Worm (Caenorhabditis elegans) whole organism, early embryonic: ENCODE measurements around the gene dod-21.

Experiments used
- B0310.2 ChIP-seq: sonication (generic microtip); optimal IDR thresholded peaks from 2 replicates; lab custom pipeline; 2016; ENCODE audit warnings: mild to moderate bottlenecking, missing genetic modification characterization, missing compliant biosample characterization
- F13C5.2 ChIP-seq: sonication (generic microtip); optimal IDR thresholded peaks from 2 replicates; lab custom pipeline; 2017; ENCODE audit warnings: mild to moderate bottlenecking, missing genetic modification characterization, inconsistent platforms, missing compliant biosample characterization
- aly-1 ChIP-seq: sonication (generic microtip); optimal IDR thresholded peaks from 2 replicates; lab custom pipeline; 2016; ENCODE audit warnings: missing genetic modification characterization, missing compliant biosample characterization
- ama-1 ChIP-seq: fragments of 150-350 bp; optimal IDR thresholded peaks from 2 replicates; lab custom pipeline; 2014
- ceh-13 ChIP-seq: fragments of 200-800 bp; sonication (Bioruptor generic); optimal IDR thresholded peaks from 2 replicates; lab custom pipeline; 2018; ENCODE audit warnings: mild to moderate bottlenecking, missing genetic modification characterization, missing compliant biosample characterization
- ceh-36 ChIP-seq: sonication (generic microtip); optimal IDR thresholded peaks from 2 replicates; lab custom pipeline; 2016; ENCODE audit warnings: missing genetic modification characterization, inconsistent platforms, missing compliant biosample characterization
- ets-7 ChIP-seq: sonication (generic microtip); optimal IDR thresholded peaks from 2 replicates; lab custom pipeline; 2016; ENCODE audit warnings: missing genotype, missing genetic modification characterization, missing compliant biosample characterization
- flt-1 ChIP-seq: fragments of 200-800 bp; sonication (Bioruptor generic); IDR thresholded peaks from 2 replicates; pipeline ENCODE4 v1.3.6; 2022; ENCODE audit warnings: missing genetic modification characterization, missing compliant biosample characterization
- hmbx-1 ChIP-seq: sonication (generic microtip); optimal IDR thresholded peaks from 2 replicates; lab custom pipeline; 2016; ENCODE audit warnings: mild to moderate bottlenecking, missing genetic modification characterization, missing compliant biosample characterization
- hmg-4 ChIP-seq: fragments of 200-800 bp; sonication (Bioruptor generic); optimal IDR thresholded peaks from 2 replicates; lab custom pipeline; 2018; ENCODE audit warnings: mild to moderate bottlenecking, missing genetic modification characterization, missing compliant biosample characterization
- hnd-1 ChIP-seq: sonication (generic microtip); optimal IDR thresholded peaks from 2 replicates; lab custom pipeline; 2016; ENCODE audit warnings: missing genetic modification characterization, missing compliant biosample characterization
- pes-1 ChIP-seq: fragments of 200-800 bp; sonication (Bioruptor generic); IDR thresholded peaks from 2 replicates; pipeline ENCODE4 v1.3.6; 2022; ENCODE audit warnings: missing genetic modification reagents, missing genetic modification characterization, missing compliant biosample characterization
- scrt-1 ChIP-seq: fragments of 200-800 bp; sonication (Bioruptor generic); IDR thresholded peaks from 2 replicates; pipeline ENCODE4 v1.3.6; 2022; ENCODE audit warnings: missing genetic modification characterization, missing compliant biosample characterization
- sea-1 ChIP-seq: fragments of 200-800 bp; sonication (Bioruptor generic); conservative IDR thresholded peaks from 2 replicates; pipeline ENCODE4 v1.3.6; 2022; ENCODE audit warnings: missing genetic modification characterization, missing compliant biosample characterization
- tbx-11 ChIP-seq: fragments of 200-800 bp; sonication (Bioruptor generic); IDR thresholded peaks from 2 replicates; pipeline ENCODE4 v1.3.6; 2022; ENCODE audit warnings: missing genetic modification characterization, missing compliant biosample characterization
- tbx-37 ChIP-seq: fragments of 200-800 bp; sonication (Bioruptor generic); conservative IDR thresholded peaks from 2 replicates; pipeline ENCODE4 v1.3.6; 2022; ENCODE audit warnings: missing genetic modification reagents, missing genetic modification characterization, missing compliant biosample characterization
- tra-4 ChIP-seq: sonication (generic microtip); optimal IDR thresholded peaks from 2 replicates; lab custom pipeline; 2017; ENCODE audit warnings: missing genetic modification characterization, missing compliant biosample characterization

dod-21 gene

DNA sequence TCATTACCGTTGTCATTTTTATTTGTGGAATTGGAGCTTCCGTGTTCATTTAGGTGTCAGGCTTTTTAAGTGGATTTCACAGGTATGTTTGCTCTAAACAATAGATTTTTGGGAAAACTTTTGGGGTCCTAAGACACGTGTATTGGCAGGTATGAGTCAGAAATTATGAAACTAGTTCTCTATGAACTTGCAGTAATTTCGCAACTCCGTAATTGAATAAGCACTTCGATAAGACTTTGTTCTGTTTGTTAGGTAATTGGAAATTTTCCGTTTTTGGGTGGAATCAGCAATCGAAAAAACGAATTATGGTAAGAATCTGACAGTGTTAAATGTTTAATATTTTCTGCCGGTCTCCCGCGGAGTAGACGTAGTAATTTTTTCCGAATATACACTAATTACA is 39.4 kb upstream of the dod-21 start:
- TF ChIP-seq aly-1 (tag; lab: Kevin White, UChicago) (no peak), sea-1 (no peak), F13C5.2 (tag; lab: Kevin White, UChicago) (no peak)

DNA sequence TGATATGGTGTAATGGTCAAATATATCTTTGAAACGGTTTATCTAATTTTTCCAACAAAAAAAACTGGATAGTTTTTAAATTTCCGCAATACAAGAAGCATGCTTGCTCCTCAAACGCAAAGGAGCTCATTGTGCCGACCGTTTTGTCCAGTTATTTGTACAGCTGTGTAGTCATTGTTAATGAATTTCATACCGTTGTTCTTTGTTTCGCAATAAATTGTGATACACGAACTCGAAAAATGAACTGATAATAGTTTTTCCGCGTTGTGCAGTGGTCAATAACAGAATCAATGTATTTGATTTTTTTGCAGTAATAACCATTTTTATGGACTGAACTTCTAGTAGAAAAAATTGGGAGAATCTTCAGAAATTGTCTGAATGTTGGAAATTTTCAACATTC is 37.7 kb upstream of the dod-21 start:
- no peak for TF ChIP-seq tra-4
- no peak for TF ChIP-seq tbx-37 (GFP tag; lab: Robert Waterston, UW)
- TF ChIP-seq hmg-4 (GFP tag; lab: Kevin White, UChicago) = no peak
- TF ChIP-seq B0310.2 (tag; lab: Kevin White, UChicago) = no peak
- TF ChIP-seq tbx-11 (GFP tag; lab: Robert Waterston, UW) = no peak
- TF ChIP-seq ama-1 (lab: Kevin White, UChicago) = no peak
- no peak for TF ChIP-seq F13C5.2 (tag; lab: Kevin White, UChicago)
- TF ChIP-seq ceh-13 (GFP tag; lab: Kevin White, UChicago) = no peak
- TF ChIP-seq aly-1 (tag; lab: Kevin White, UChicago) = no peak

DNA sequence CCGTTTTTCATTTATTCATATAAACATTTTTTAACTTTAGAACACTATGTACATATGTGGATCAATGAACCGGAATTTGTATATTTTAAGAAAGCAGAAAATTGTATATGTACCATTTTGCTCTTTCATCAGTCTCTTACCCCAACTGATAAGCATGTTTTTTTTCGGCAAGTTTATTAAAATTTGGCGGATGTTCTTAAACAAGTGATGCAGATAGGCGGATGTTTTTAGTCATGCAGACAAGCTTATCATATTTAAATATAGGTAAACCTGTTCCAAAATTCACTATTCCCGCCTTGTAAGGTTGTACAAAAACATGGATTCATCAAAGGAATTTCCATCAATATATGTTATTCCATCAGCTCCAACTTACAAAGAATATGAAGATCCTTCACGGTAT is 37.1 kb upstream of the dod-21 start, which contains the start of gene K08D8.9:
K08D8.9 (plus strand) TSS at position 301 of the 400 bp plus-strand sequence.
- TF ChIP-seq ceh-13 (GFP tag; lab: Kevin White, UChicago) (no peak), hnd-1 (tag; lab: Kevin White, UChicago) (no peak), ama-1 (lab: Kevin White, UChicago) (no peak), tbx-37 (GFP tag; lab: Robert Waterston, UW) (no peak), F13C5.2 (tag; lab: Kevin White, UChicago) (no peak), flt-1 (GFP tag; lab: Robert Waterston, UW) (no peak), pes-1 (no peak), hmbx-1 (tag; lab: Kevin White, UChicago) (no peak), sea-1 (no peak), aly-1 (tag; lab: Kevin White, UChicago) (no peak), tbx-11 (GFP tag; lab: Robert Waterston, UW) (no peak), scrt-1 (GFP tag; lab: Robert Waterston, UW) (no peak), ets-7 (tag; lab: Kevin White, UChicago) (no peak), B0310.2 (tag; lab: Kevin White, UChicago) (no peak), ceh-36 (tag; lab: Kevin White, UChicago) (no peak), tra-4 (no peak)

DNA sequence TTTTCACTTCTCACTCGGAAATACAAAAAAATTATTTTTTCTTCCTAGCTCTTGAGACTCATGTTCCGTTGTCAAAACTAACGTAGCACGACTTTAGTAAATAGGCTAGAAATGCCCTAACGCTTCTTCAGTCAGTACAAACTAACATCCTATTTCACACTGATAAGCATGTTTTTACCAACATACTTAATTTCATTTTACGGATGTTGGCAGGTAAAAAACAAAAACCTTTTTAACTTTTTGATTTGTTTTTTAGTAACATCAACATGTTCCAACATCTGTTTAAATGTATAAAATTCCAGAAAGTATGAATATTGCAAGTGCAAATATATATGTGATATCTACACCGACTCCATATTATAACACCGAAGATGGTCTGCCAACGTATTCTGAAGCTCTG is 36.3 kb upstream of the dod-21 start, which contains the start of gene K08D8.10:
K08D8.10 (plus strand) TSS at position 301 of the 400 bp plus-strand sequence.
- TF ChIP-seq flt-1 (GFP tag; lab: Robert Waterston, UW) = no peak
- TF ChIP-seq hnd-1 (tag; lab: Kevin White, UChicago) = no peak
- no peak for TF ChIP-seq ama-1 (lab: Kevin White, UChicago)
- no peak for TF ChIP-seq ceh-36 (tag; lab: Kevin White, UChicago)
- no peak for TF ChIP-seq aly-1 (tag; lab: Kevin White, UChicago)
- no peak for TF ChIP-seq ceh-13 (GFP tag; lab: Kevin White, UChicago)
- TF ChIP-seq tra-4 = no peak
- TF ChIP-seq tbx-37 (GFP tag; lab: Robert Waterston, UW) = no peak
- no peak for TF ChIP-seq B0310.2 (tag; lab: Kevin White, UChicago)
- TF ChIP-seq scrt-1 (GFP tag; lab: Robert Waterston, UW) = no peak
- no peak for TF ChIP-seq hmbx-1 (tag; lab: Kevin White, UChicago)
- no peak for TF ChIP-seq tbx-11 (GFP tag; lab: Robert Waterston, UW)
- no peak for TF ChIP-seq sea-1
- TF ChIP-seq hmg-4 (GFP tag; lab: Kevin White, UChicago) = no peak
- no peak for TF ChIP-seq ets-7 (tag; lab: Kevin White, UChicago)
- TF ChIP-seq pes-1 = no peak

DNA sequence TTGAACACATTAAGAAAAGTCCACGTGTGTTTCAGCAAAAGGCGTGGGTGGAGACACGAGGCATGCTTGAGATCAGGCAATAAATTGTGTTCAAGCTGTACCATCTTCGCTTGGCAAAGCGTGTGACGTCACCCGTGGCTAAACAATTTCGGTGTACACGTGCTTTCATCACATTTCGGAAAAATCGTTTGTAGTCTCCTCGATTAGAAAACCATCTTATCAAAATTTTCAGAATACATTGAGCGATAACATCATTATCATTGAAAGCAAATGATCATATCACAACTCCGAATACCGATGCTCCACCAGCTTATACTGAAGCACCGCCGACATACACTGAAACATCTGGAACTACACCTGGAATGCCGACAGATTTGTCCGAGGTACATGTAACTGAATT is 34.9 kb upstream of the dod-21 start:
- TF ChIP-seq ceh-36 (tag; lab: Kevin White, UChicago) (no peak), ets-7 (tag; lab: Kevin White, UChicago) (no peak), hmbx-1 (tag; lab: Kevin White, UChicago) (no peak), flt-1 (GFP tag; lab: Robert Waterston, UW) (no peak), aly-1 (tag; lab: Kevin White, UChicago) (no peak), pes-1 (no peak)

DNA sequence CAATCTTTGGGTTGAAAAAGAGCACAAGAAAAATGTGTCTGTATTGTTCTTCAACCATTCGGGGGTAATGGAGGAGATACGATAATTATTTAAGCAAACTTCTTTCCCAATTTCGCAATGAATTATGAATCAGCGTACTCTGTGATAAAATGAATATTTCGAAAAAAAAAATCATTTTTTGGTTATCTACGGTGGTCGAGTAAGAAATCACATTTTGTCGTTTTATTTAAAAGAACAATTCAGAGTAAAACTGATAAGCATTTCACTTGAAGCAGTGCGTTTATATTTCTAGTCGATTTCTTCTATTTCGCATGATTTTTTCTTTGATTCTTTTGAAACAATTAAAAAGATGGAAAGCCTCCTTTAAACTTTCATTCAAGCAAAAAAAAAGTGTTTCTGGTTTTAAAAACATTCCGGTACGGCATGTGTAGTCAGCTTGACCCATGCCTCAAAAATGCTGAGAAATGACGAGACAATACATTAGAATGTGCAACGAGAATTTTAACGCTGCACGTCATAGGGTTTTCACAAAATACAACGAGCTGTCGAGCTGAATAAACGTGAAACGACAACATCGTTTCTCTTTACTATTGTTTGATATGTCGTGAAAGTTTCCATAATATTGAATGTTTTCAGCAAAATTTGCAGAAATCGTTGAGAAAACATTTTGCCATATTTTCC is 34.0 kb upstream of the dod-21 start, which contains the start of gene K08D8.2:
K08D8.2 (plus strand) TSS at position 631 of the 681 bp plus-strand sequence.
- TF ChIP-seq hmbx-1 (tag; lab: Kevin White, UChicago) = no peak
- no peak for TF ChIP-seq tbx-11 (GFP tag; lab: Robert Waterston, UW)
- no peak for TF ChIP-seq scrt-1 (GFP tag; lab: Robert Waterston, UW)
- TF ChIP-seq ceh-13 (GFP tag; lab: Kevin White, UChicago) = no peak
- no peak for TF ChIP-seq flt-1 (GFP tag; lab: Robert Waterston, UW)
- no peak for TF ChIP-seq F13C5.2 (tag; lab: Kevin White, UChicago)
- TF ChIP-seq ceh-36 (tag; lab: Kevin White, UChicago) = no peak
- TF ChIP-seq tra-4 = no peak
- TF ChIP-seq hnd-1 (tag; lab: Kevin White, UChicago) = no peak
- TF ChIP-seq ama-1 (lab: Kevin White, UChicago) = no peak
- TF ChIP-seq ets-7 (tag; lab: Kevin White, UChicago) = no peak
- no peak for TF ChIP-seq hmg-4 (GFP tag; lab: Kevin White, UChicago)
- no peak for TF ChIP-seq B0310.2 (tag; lab: Kevin White, UChicago)
- TF ChIP-seq aly-1 (tag; lab: Kevin White, UChicago) = no peak
- TF ChIP-seq pes-1 = no peak
- TF ChIP-seq tbx-37 (GFP tag; lab: Robert Waterston, UW) = no peak
- no peak for TF ChIP-seq sea-1

DNA sequence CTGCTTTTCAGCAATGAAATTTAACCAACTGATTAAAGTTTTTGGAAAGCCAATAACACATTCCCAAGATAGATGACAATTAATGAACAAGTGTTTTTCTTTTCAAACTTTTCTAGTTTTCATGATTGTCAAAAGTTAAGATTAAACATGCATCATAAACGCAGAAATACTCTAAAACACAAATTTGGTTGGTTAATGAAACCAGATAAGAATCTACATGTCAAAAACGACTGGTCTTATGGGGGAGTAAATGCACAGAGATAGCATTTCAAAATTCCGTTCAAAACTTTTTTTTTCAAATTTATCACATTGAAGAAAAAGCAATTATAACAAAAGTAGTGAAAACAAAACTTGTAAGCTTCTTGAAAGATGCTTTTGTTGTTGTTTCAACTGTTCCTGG is 32.9 kb upstream of the dod-21 start:
- TF ChIP-seq flt-1 (GFP tag; lab: Robert Waterston, UW) (no peak), sea-1 (no peak), ama-1 (lab: Kevin White, UChicago) (no peak), pes-1 (no peak), B0310.2 (tag; lab: Kevin White, UChicago) (no peak), tbx-11 (GFP tag; lab: Robert Waterston, UW) (no peak), hnd-1 (tag; lab: Kevin White, UChicago) (no peak), aly-1 (tag; lab: Kevin White, UChicago) (no peak), hmbx-1 (tag; lab: Kevin White, UChicago) (no peak), ceh-13 (GFP tag; lab: Kevin White, UChicago) (no peak)
